Fruit fly (Drosophila melanogaster): ENCODE measurements around the gene Nup107.

DNA sequence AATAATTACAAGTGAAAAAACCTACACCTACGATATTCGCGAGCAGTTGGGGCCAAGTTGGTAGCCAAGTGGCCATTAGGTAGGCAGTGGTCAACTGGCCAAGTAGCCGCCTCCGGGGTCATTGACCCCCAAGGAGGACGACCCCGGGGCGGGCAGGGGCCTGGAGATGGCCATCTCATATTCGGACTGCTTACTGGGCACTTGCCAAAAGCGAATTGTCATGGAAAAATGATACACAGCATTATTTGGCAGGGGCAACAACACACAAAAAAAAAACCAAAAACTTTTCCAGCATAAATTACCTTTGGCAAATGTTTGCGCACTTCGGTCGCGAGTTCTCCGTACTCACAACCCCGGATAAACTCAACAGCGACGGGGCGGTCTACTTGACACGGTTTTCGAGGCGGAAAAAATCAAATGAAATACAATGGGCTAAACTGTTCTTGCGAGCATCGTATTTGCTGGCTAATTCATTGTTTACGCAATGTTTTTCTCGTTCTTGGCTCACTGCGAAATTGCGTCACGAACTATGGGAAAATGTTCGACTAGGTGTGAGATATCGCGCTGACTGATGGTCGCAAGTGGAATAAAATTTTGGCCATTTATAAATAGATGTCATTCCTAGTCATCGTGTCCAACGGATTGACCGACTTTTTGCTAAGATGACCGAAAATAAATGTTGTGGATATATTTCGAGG lies 15.2 kb upstream of the Nup107 start:
- TF ChIP-seq CG15336 (GFP tag; IDR thresholded peaks at IDR 0.05) (no peak), CG32006 (GFP tag; optimal IDR thresholded peaks at IDR 0.05) (no peak), Hr4 (GFP tag; optimal IDR thresholded peaks at IDR 0.05) (no peak), OdsH (GFP tag; optimal IDR thresholded peaks at IDR 0.05) (no peak), svp (GFP tag) (peak; percentile 1), CG8119 (GFP tag; IDR thresholded peaks at IDR 0.05) (no peak), Eip75B (GFP tag; optimal IDR thresholded peaks at IDR 0.05) (no peak), Smox (GFP tag; optimal IDR thresholded peaks at IDR 0.05) (no peak), CG6808 (GFP tag; optimal IDR thresholded peaks at IDR 0.05) (no peak), CG16779 (tag; optimal IDR thresholded peaks at IDR 0.05) (no peak), CG11902 (GFP tag; optimal IDR thresholded peaks at IDR 0.05) (no peak), CG7368 (GFP tag; optimal IDR thresholded peaks at IDR 0.05) (no peak)
